Fruit fly (Drosophila melanogaster): ENCODE data around the gene Cyp309a1.

- TF ChIP-seq pan (optimal IDR thresholded peaks at IDR 0.05) (no peak), psq (optimal IDR thresholded peaks at IDR 0.05) (no peak), CG8478 (optimal IDR thresholded peaks at IDR 0.05) (no peak), Dll (optimal IDR thresholded peaks at IDR 0.05) (no peak)
Measured at dm6 chr2L:2585285-2585684, 20.7 kb upstream of the Cyp309a1 start, which contains the start of gene Drp1.
